Fruit fly (Drosophila melanogaster) whole organism, embryonic: ENCODE measurements around the gene slpr.

Experiments
- Atf3 ChIP-seq: fragments of 200-800 bp; sonication (Bioruptor generic); optimal IDR thresholded peaks from 3 replicates; lab custom pipeline; 2016; ENCODE audit warnings: missing biosample characterization, missing genetic modification characterization
- BEAF-32 ChIP-seq: fragments of 200-800 bp; sonication (Bioruptor generic); optimal IDR thresholded peaks from 3 replicates; lab custom pipeline; 2017; ENCODE audit warnings: missing biosample characterization, missing genetic modification characterization, mild to moderate bottlenecking, moderate library complexity, missing genetic modification reagents
- CG10209 ChIP-seq: fragments of 200-800 bp; sonication (Bioruptor generic); optimal IDR thresholded peaks from 3 replicates; lab custom pipeline; 2017; ENCODE audit warnings: missing biosample characterization, mild to moderate bottlenecking, missing genetic modification characterization, missing genetic modification reagents
- CG10959 ChIP-seq: fragments of 200-800 bp; sonication (Bioruptor generic); IDR thresholded peaks from 2 replicates; pipeline ENCODE4 v1.3.6; 2022; ENCODE audit warnings: missing biosample characterization, missing genetic modification characterization
- CG11723 ChIP-seq: fragments of 200-800 bp; sonication (Bioruptor generic); optimal IDR thresholded peaks from 2 replicates; lab custom pipeline; 2017; ENCODE audit warnings: missing biosample characterization, mild to moderate bottlenecking, missing genetic modification characterization
- CG12659 ChIP-seq: fragments of 200-800 bp; sonication (Bioruptor generic); optimal IDR thresholded peaks from 3 replicates; lab custom pipeline; 2017; ENCODE audit warnings: mild to moderate bottlenecking, missing biosample characterization, missing genetic modification reagents, missing genetic modification characterization
- CG13624 ChIP-seq: fragments of 200-800 bp; sonication (Bioruptor generic); optimal IDR thresholded peaks from 2 replicates; lab custom pipeline; 2016; ENCODE audit warnings: missing biosample characterization, missing genetic modification characterization
- CG14710 ChIP-seq: fragments of 200-800 bp; sonication (Bioruptor generic); optimal IDR thresholded peaks from 3 replicates; lab custom pipeline; 2019; ENCODE audit warnings: missing biosample characterization, mild to moderate bottlenecking, missing genetic modification characterization, moderate library complexity
- CG15601 ChIP-seq: fragments of 200-800 bp; sonication (Bioruptor generic); optimal IDR thresholded peaks from 3 replicates; lab custom pipeline; 2019; ENCODE audit warnings: missing biosample characterization, mild to moderate bottlenecking, missing genetic modification characterization, moderate library complexity
- CG1603 ChIP-seq: fragments of 200-800 bp; sonication (Bioruptor generic); optimal IDR thresholded peaks from 2 replicates; lab custom pipeline; 2019; ENCODE audit warnings: missing biosample characterization, mild to moderate bottlenecking, missing genetic modification characterization, moderate library complexity
- CG17361 ChIP-seq: fragments of 200-800 bp; sonication (Bioruptor generic); IDR thresholded peaks from 3 replicates; pipeline ENCODE4 v1.3.6; 2022; ENCODE audit warnings: missing biosample characterization, missing genetic modification characterization
- CG2875 ChIP-seq: fragments of 200-800 bp; sonication (Bioruptor generic); optimal IDR thresholded peaks from 2 replicates; lab custom pipeline; 2017; ENCODE audit warnings: missing biosample characterization, mild to moderate bottlenecking, missing genetic modification characterization, missing genetic modification reagents
- CG30020 ChIP-seq: fragments of 200-800 bp; optimal IDR thresholded peaks from 2 replicates; lab custom pipeline; 2019; ENCODE audit warnings: missing biosample characterization, mild to moderate bottlenecking, missing genetic modification characterization, moderate library complexity
- CG34422 ChIP-seq: fragments of 200-800 bp; sonication (Bioruptor generic); IDR thresholded peaks from 3 replicates; pipeline ENCODE4 v1.3.6; 2022; ENCODE audit warnings: missing biosample characterization, missing genetic modification characterization
- CG4617 ChIP-seq: fragments of 200-800 bp; sonication (Bioruptor generic); optimal IDR thresholded peaks from 3 replicates; lab custom pipeline; 2016; ENCODE audit warnings: missing biosample characterization, missing genetic modification characterization, borderline replicate concordance
- CG4707 ChIP-seq: fragments of 200-800 bp; sonication (Bioruptor generic); optimal IDR thresholded peaks from 2 replicates; lab custom pipeline; 2018; ENCODE audit warnings: missing biosample characterization, mild to moderate bottlenecking, missing genetic modification characterization, moderate library complexity
- CG8924 ChIP-seq: fragments of 200-800 bp; optimal IDR thresholded peaks from 3 replicates; lab custom pipeline; 2019; ENCODE audit warnings: missing biosample characterization, mild to moderate bottlenecking, missing genetic modification characterization, moderate library complexity
- CG9609 ChIP-seq: fragments of 200-800 bp; sonication (Bioruptor generic); optimal IDR thresholded peaks from 3 replicates; lab custom pipeline; 2016; ENCODE audit warnings: missing biosample characterization, missing genetic modification characterization
- CG9797 ChIP-seq: fragments of 200-800 bp; sonication (Bioruptor generic); optimal IDR thresholded peaks from 3 replicates; lab custom pipeline; 2018; ENCODE audit warnings: missing biosample characterization, mild to moderate bottlenecking, missing genetic modification characterization
- CHES-1-like ChIP-seq: fragments of 200-800 bp; sonication (Bioruptor generic); optimal IDR thresholded peaks from 2 replicates; lab custom pipeline; 2016; ENCODE audit warnings: missing biosample characterization, missing genetic modification characterization
- Deaf1 ChIP-seq: fragments of 200-800 bp; optimal IDR thresholded peaks from 3 replicates; lab custom pipeline; 2019; ENCODE audit warnings: missing biosample characterization, mild to moderate bottlenecking, missing genetic modification characterization, moderate library complexity
- Ets97D ChIP-seq: fragments of 200-800 bp; sonication (Bioruptor generic); optimal IDR thresholded peaks from 3 replicates; lab custom pipeline; 2016; ENCODE audit warnings: missing biosample characterization, missing genetic modification characterization
- MESR4 ChIP-seq: fragments of 200-800 bp; sonication (Bioruptor generic); optimal IDR thresholded peaks from 2 replicates; lab custom pipeline; 2018; ENCODE audit warnings: missing biosample characterization, mild to moderate bottlenecking, missing genetic modification characterization, moderate library complexity
- Oli ChIP-seq: fragments of 200-800 bp; sonication (Bioruptor generic); optimal IDR thresholded peaks from 2 replicates; lab custom pipeline; 2018; ENCODE audit warnings: missing biosample characterization, mild to moderate bottlenecking, missing genetic modification characterization, moderate library complexity
- Pdp1 ChIP-seq, 2 experiments: fragments of 200-800 bp; sonication (Bioruptor generic); optimal IDR thresholded peaks; 3 replicates each; lab custom pipeline; 2016; ENCODE audit warnings: missing biosample characterization in 2 of 2, missing genetic modification characterization in 2 of 2, mild to moderate bottlenecking in 1 of 2, moderate library complexity in 1 of 2
- Sry-β ChIP-seq: fragments of 200-800 bp; sonication (Bioruptor generic); optimal IDR thresholded peaks from 2 replicates; lab custom pipeline; 2018; ENCODE audit warnings: missing biosample characterization, mild to moderate bottlenecking, missing genetic modification characterization, moderate library complexity
- YL-1 ChIP-seq: fragments of 200-800 bp; sonication (Bioruptor generic); optimal IDR thresholded peaks from 3 replicates; lab custom pipeline; 2017; ENCODE audit warnings: missing biosample characterization, mild to moderate bottlenecking, missing genetic modification characterization
- bigmax ChIP-seq: fragments of 200-800 bp; sonication (Bioruptor generic); optimal IDR thresholded peaks from 2 replicates; lab custom pipeline; 2018; ENCODE audit warnings: missing biosample characterization, mild to moderate bottlenecking, missing genetic modification characterization
- br ChIP-seq: fragments of >200 bp; optimal IDR thresholded peaks from 2 replicates; lab custom pipeline; 2017
- crp ChIP-seq, 2 experiments: fragments of 200-800 bp; sonication (Bioruptor generic); optimal IDR thresholded peaks; 2 replicates in 1 of 2; 3 replicates in 1 of 2; lab custom pipeline; 2017; ENCODE audit warnings: missing biosample characterization in 2 of 2, missing genetic modification characterization in 2 of 2, mild to moderate bottlenecking in 1 of 2, moderate library complexity in 1 of 2
- fd102C ChIP-seq: fragments of 200-800 bp; sonication (Bioruptor generic); optimal IDR thresholded peaks from 2 replicates; lab custom pipeline; 2018; ENCODE audit warnings: missing biosample characterization, mild to moderate bottlenecking, missing genetic modification characterization, moderate library complexity
- gem ChIP-seq: fragments of 200-800 bp; sonication (Bioruptor generic); optimal IDR thresholded peaks from 2 replicates; lab custom pipeline; 2019; ENCODE audit warnings: missing biosample characterization, mild to moderate bottlenecking, missing genetic modification characterization, moderate library complexity
- gsb-n ChIP-seq: fragments of 200-800 bp; sonication (Bioruptor generic); optimal IDR thresholded peaks from 3 replicates; lab custom pipeline; 2018; ENCODE audit warnings: missing biosample characterization, mild to moderate bottlenecking, missing genetic modification characterization
- hb ChIP-seq: fragments of 200-800 bp; sonication (Bioruptor generic); IDR thresholded peaks from 3 replicates; pipeline ENCODE4 v1.3.6; 2022; ENCODE audit warnings: missing biosample characterization, missing genetic modification characterization; ENCODE audit not compliant: partially characterized antibody
- jigr1 ChIP-seq: fragments of 200-800 bp; sonication (Bioruptor generic); IDR thresholded peaks from 3 replicates; pipeline ENCODE4 v1.3.6; 2022; ENCODE audit warnings: missing biosample characterization, missing genetic modification characterization
- lbe ChIP-seq: fragments of 200-800 bp; sonication (Bioruptor generic); optimal IDR thresholded peaks from 2 replicates; lab custom pipeline; 2016; ENCODE audit warnings: missing biosample characterization, mild to moderate bottlenecking, missing genetic modification characterization
- nmo ChIP-seq: fragments of 200-800 bp; sonication (Bioruptor generic); optimal IDR thresholded peaks from 2 replicates; lab custom pipeline; 2018; ENCODE audit warnings: missing biosample characterization, mild to moderate bottlenecking, missing genetic modification characterization, moderate library complexity
- org-1 ChIP-seq: fragments of 200-800 bp; sonication (Bioruptor generic); optimal IDR thresholded peaks from 2 replicates; lab custom pipeline; 2017; ENCODE audit warnings: missing biosample characterization, missing genetic modification characterization
- phol ChIP-seq: fragments of 200-800 bp; sonication (Bioruptor generic); optimal IDR thresholded peaks from 3 replicates; lab custom pipeline; 2018; ENCODE audit warnings: missing biosample characterization, mild to moderate bottlenecking, missing genetic modification characterization, moderate library complexity
- psq ChIP-seq: fragments of 200-800 bp; sonication (Bioruptor generic); optimal IDR thresholded peaks from 2 replicates; lab custom pipeline; 2017; ENCODE audit warnings: missing biosample characterization, missing genetic modification characterization
- rib ChIP-seq: fragments of 200-800 bp; sonication (Bioruptor generic); IDR thresholded peaks from 2 replicates; pipeline ENCODE4 v1.3.6; 2022; ENCODE audit warnings: missing biosample characterization, missing genetic modification characterization
- shn ChIP-seq: fragments of 200-800 bp; sonication (Bioruptor generic); optimal IDR thresholded peaks from 3 replicates; lab custom pipeline; 2016; ENCODE audit warnings: missing biosample characterization, missing genetic modification characterization
- sr ChIP-seq: fragments of 200-800 bp; sonication (Bioruptor generic); IDR thresholded peaks from 3 replicates; pipeline ENCODE4 v1.3.6; 2022; ENCODE audit warnings: missing biosample characterization, missing genetic modification characterization
- stwl ChIP-seq: fragments of 200-800 bp; sonication (Bioruptor generic); optimal IDR thresholded peaks from 3 replicates; lab custom pipeline; 2018; ENCODE audit warnings: missing biosample characterization, mild to moderate bottlenecking, missing genetic modification characterization, moderate library complexity
- trem ChIP-seq: fragments of 200-800 bp; optimal IDR thresholded peaks from 3 replicates; lab custom pipeline; 2019; ENCODE audit warnings: missing biosample characterization, mild to moderate bottlenecking, missing genetic modification characterization, moderate library complexity
- zen ChIP-seq: fragments of 200-800 bp; sonication (Bioruptor generic); optimal IDR thresholded peaks from 3 replicates; lab custom pipeline; 2018; ENCODE audit warnings: missing biosample characterization, mild to moderate bottlenecking, missing genetic modification characterization, moderate library complexity

Gene slpr

dm6 chrX:8142067-8142462, 34.9 kb downstream of the slpr start, which contains the start of gene Smox (continued):
- TF ChIP-seq Atf3 (GFP tag; lab: Kevin White, UChicago) (no peak), org-1 (GFP tag; lab: Kevin White, UChicago) (no peak), Sry-β (no peak), CG15601 (peak; percentile 28), trem (peak; percentile 39), gem (tag; lab: Kevin White, UChicago) (no peak), CG10209 (GFP tag; lab: Kevin White, UChicago) (no peak), bigmax (GFP tag; lab: Kevin White, UChicago) (peak; percentile 18), CG17361 (no peak), br (lab: Kevin White, UChicago) (no peak), rib (peak; percentile 65; the same call in 1 of the 2 replicates), gsb-n (tag; lab: Kevin White, UChicago) (peak; percentile 15), nmo (GFP tag; lab: Kevin White, UChicago) (peak; percentile 23), Pdp1 (GFP tag; optimal IDR thresholded peaks at IDR 0.05; lab: Kevin White, UChicago) (no peak), crp (GFP tag; optimal IDR thresholded peaks at IDR 0.05; lab: Kevin White, UChicago) (peak in 1 of 2 experiments; percentile 26), CG8924 (peak; percentile 26), stwl (tag; lab: Kevin White, UChicago) (peak; percentile 60), CHES-1-like (GFP tag; lab: Kevin White, UChicago) (no peak), Deaf1 (tag; lab: Kevin White, UChicago) (no peak), psq (GFP tag; lab: Kevin White, UChicago) (no peak), CG13624 (peak; percentile 38), CG4617 (GFP tag; lab: Kevin White, UChicago) (peak; percentile 75), CG4707 (GFP tag; lab: Kevin White, UChicago) (no peak), MESR4 (GFP tag; lab: Kevin White, UChicago) (peak; percentile 48), CG12659 (GFP tag; lab: Kevin White, UChicago) (peak; percentile 62), zen (tag; lab: Kevin White, UChicago) (peak; percentile 17), lbe (GFP tag; lab: Kevin White, UChicago) (peak; percentile 35), phol (tag; lab: Kevin White, UChicago) (peak; percentile 17), jigr1 (GFP tag; lab: Robert Waterston, UW) (no peak), sr (GFP tag; lab: Robert Waterston, UW) (no peak), CG11723 (GFP tag; lab: Kevin White, UChicago) (no peak), CG1603 (peak; percentile 65), shn (no peak), CG9609 (GFP tag; lab: Kevin White, UChicago) (no peak), hb (no peak), CG9797 (peak; percentile 97), CG2875 (GFP tag; lab: Kevin White, UChicago) (no peak), Ets97D (GFP tag; lab: Kevin White, UChicago) (peak; percentile 18), fd102C (GFP tag; lab: Kevin White, UChicago) (no peak), BEAF-32 (GFP tag; lab: Kevin White, UChicago) (peak; percentile 43), Oli (no peak), CG30020 (peak; percentile 19), CG34422 (no peak), CG10959 (no peak), CG14710 (peak; percentile 37), YL-1 (peak; percentile 52)
